Worm (Caenorhabditis elegans): Measurements from ENCODE around the gene Y37A1B.7.
A peak's percentile ranks its signal among the peaks of the same experiment; 100 is the strongest.

Y37A1B.7 gene

DNA sequence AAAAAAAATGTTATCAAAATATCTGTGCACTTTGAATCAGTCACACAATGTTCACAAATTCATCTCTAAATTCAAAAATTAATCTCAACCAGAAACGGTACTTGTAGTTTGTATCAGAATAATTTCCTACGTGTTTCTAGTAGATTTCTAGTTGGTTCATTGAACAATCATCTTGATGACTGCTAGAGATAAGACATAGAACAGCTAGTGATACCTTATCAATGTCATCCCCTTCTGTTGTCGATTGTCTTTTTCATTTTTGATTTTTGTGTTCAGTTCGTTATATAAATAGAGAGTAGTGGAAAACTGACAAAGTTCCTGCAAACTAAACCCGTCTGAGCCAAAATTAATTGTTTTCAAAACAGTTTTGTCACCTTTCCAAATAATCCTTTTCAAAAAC, 6.9 kb upstream of the Y37A1B.7 start:
- no peak for TF ChIP-seq dmd-4 (tag; optimal IDR thresholded peaks at IDR 0.05)
- TF ChIP-seq mab-5 (tag; optimal IDR thresholded peaks at IDR 0.05) = no peak
- TF ChIP-seq fos-1 (tag; optimal IDR thresholded peaks at IDR 0.05) = peak; percentile 76
- no peak for TF ChIP-seq sem-4 (tag; optimal IDR thresholded peaks at IDR 0.05)
- peak; percentile 88 for TF ChIP-seq skn-1 (tag; optimal IDR thresholded peaks at IDR 0.05)
- no peak for TF ChIP-seq mdl-1 (tag; optimal IDR thresholded peaks at IDR 0.05)
- TF ChIP-seq ZK546.5 (tag; optimal IDR thresholded peaks at IDR 0.05) = no peak
- no peak for TF ChIP-seq C34F6.9 (tag; optimal IDR thresholded peaks at IDR 0.05)
- TF ChIP-seq ama-1 (optimal IDR thresholded peaks at IDR 0.05) = no peak
- TF ChIP-seq crh-2 (tag; optimal IDR thresholded peaks at IDR 0.05) = peak; percentile 30
- TF ChIP-seq lin-39 (tag; optimal IDR thresholded peaks at IDR 0.05) = no peak
- no peak for TF ChIP-seq ztf-11 (tag; optimal IDR thresholded peaks at IDR 0.05)
- no peak for TF ChIP-seq alr-1 (tag; optimal IDR thresholded peaks at IDR 0.05)
- TF ChIP-seq lsy-2 (tag; optimal IDR thresholded peaks at IDR 0.05) = no peak
- no peak for TF ChIP-seq R02D3.7 (tag; optimal IDR thresholded peaks at IDR 0.05)
- TF ChIP-seq nhr-25 (tag; optimal IDR thresholded peaks at IDR 0.05) = no peak
- TF ChIP-seq nhr-129 (tag; optimal IDR thresholded peaks at IDR 0.05) = peak; percentile 31
- TF ChIP-seq elt-1 (tag; optimal IDR thresholded peaks at IDR 0.05) = no peak
- no peak for TF ChIP-seq nhr-23 (tag; optimal IDR thresholded peaks at IDR 0.05)

DNA sequence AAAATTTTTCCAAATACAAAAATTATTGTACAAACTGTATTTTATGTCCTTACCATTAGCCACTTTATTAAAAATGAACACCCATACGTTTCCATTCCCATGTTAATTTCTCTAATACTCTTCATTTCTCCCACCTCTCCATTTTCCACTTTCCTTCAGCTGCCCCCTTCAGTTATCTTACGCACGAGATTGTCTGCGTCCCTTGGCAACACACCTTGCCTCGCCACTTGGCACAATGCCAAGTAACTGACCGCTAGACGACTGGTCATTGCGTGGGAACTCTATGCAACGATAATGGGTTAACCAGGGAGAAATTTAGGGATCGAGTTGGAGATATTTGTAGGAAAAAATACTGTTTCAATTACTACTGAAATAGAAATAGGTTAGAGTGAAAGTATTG, 3.2 kb upstream of the Y37A1B.7 start:
- TF ChIP-seq mdl-1 (tag; optimal IDR thresholded peaks at IDR 0.05) (no peak), ceh-16 (tag; optimal IDR thresholded peaks at IDR 0.05) (no peak), mbf-1 (tag; optimal IDR thresholded peaks at IDR 0.05) (no peak), ztf-11 (tag; optimal IDR thresholded peaks at IDR 0.05) (no peak), nhr-129 (tag; optimal IDR thresholded peaks at IDR 0.05) (peak; percentile 32), C34F6.9 (tag; optimal IDR thresholded peaks at IDR 0.05) (no peak), sma-9 (GFP tag; optimal IDR thresholded peaks at IDR 0.05) (no peak), sma-9 (tag; optimal IDR thresholded peaks at IDR 0.05) (no peak), nhr-77 (tag; optimal IDR thresholded peaks at IDR 0.05) (no peak), lin-39 (tag; optimal IDR thresholded peaks at IDR 0.05) (no peak)

DNA sequence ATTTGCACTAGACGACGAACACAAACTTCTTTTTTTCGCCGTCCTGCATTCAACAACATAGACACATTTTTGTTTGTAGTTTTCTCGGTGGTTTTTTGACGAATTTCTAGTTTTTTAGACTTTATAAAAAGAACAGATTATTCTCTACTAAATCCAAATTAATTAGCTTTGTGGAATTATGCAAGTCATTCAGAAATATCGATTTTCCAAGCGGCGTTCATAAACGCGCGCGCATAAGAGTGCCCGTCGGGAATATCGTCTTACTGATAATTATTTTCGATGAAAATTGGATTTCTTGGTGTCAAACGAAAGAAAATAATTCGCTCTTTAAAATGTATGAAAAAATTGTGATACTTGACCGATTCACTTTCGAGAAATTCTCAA, 9.0 kb downstream of the Y37A1B.7 start:
- no peak for TF ChIP-seq lin-11 (tag; optimal IDR thresholded peaks at IDR 0.05)
- no peak for TF ChIP-seq ceh-82 (tag; optimal IDR thresholded peaks at IDR 0.05)
- TF ChIP-seq ztf-1 (GFP tag; conservative IDR thresholded peaks at IDR 0.05) = no peak
- no peak for TF ChIP-seq nhr-21 (tag; optimal IDR thresholded peaks at IDR 0.05)
- no peak for TF ChIP-seq nhr-237 (tag; optimal IDR thresholded peaks at IDR 0.05)
- TF ChIP-seq blmp-1 (tag; optimal IDR thresholded peaks at IDR 0.05; ENCODE audit: insufficient read depth) = no peak
- no peak for TF ChIP-seq nhr-10 (tag; optimal IDR thresholded peaks at IDR 0.05)
- no peak for TF ChIP-seq unc-55 (GFP tag; optimal IDR thresholded peaks at IDR 0.05)
- TF ChIP-seq sma-3 (GFP tag; optimal IDR thresholded peaks at IDR 0.05) = no peak
- no peak for TF ChIP-seq lin-39 (tag; optimal IDR thresholded peaks at IDR 0.05)
- no peak for TF ChIP-seq fos-1 (tag; optimal IDR thresholded peaks at IDR 0.05)

- TF ChIP-seq unc-39 (tag; optimal IDR thresholded peaks at IDR 0.05) (peak; percentile 49), mdl-1 (tag; optimal IDR thresholded peaks at IDR 0.05) (peak; percentile 87), blmp-1 (tag; optimal IDR thresholded peaks at IDR 0.05; ENCODE audit: insufficient read depth) (no peak), peb-1 (tag; optimal IDR thresholded peaks at IDR 0.05) (peak; percentile 66), nhr-23 (tag; optimal IDR thresholded peaks at IDR 0.05) (no peak), nhr-10 (tag; optimal IDR thresholded peaks at IDR 0.05) (peak; percentile 19), lsy-2 (tag; optimal IDR thresholded peaks at IDR 0.05) (peak; percentile 28 to 65), skn-1 (tag; optimal IDR thresholded peaks at IDR 0.05) (no peak), sma-3 (GFP tag; optimal IDR thresholded peaks at IDR 0.05) (peak; percentile 68), nhr-12 (tag; optimal IDR thresholded peaks at IDR 0.05) (no peak), nhr-6 (tag; optimal IDR thresholded peaks at IDR 0.05) (peak; percentile 42), zag-1 (tag; optimal IDR thresholded peaks at IDR 0.05) (peak; percentile 80), sem-4 (tag; optimal IDR thresholded peaks at IDR 0.05) (peak; percentile 77), nhr-237 (tag; optimal IDR thresholded peaks at IDR 0.05) (peak; percentile 35), nhr-11 (tag; optimal IDR thresholded peaks at IDR 0.05) (peak; percentile 20), nhr-77 (tag; optimal IDR thresholded peaks at IDR 0.05) (no peak), nhr-21 (tag; optimal IDR thresholded peaks at IDR 0.05) (peak; percentile 71), ZK546.5 (tag; optimal IDR thresholded peaks at IDR 0.05) (no peak), fos-1 (tag; optimal IDR thresholded peaks at IDR 0.05) (peak; percentile 77), nhr-25 (tag; optimal IDR thresholded peaks at IDR 0.05) (peak; percentile 83), ceh-82 (tag; optimal IDR thresholded peaks at IDR 0.05) (peak; percentile 66), ztf-1 (GFP tag; conservative IDR thresholded peaks at IDR 0.05) (0 out of 2 replicates have a peak, but pooled peaks have one; percentile 33), mbf-1 (tag; optimal IDR thresholded peaks at IDR 0.05) (no peak), ztf-4 (tag; optimal IDR thresholded peaks at IDR 0.05) (no peak), ama-1 (optimal IDR thresholded peaks at IDR 0.05) (peak; percentile 100), snpc-4 (tag; optimal IDR thresholded peaks at IDR 0.05) (no peak), alr-1 (tag; optimal IDR thresholded peaks at IDR 0.05) (no peak), C34F6.9 (tag; optimal IDR thresholded peaks at IDR 0.05) (peak; percentile 42), unc-62 (GFP tag; optimal IDR thresholded peaks at IDR 0.05) (peak; percentile 68), gmeb-1 (tag; optimal IDR thresholded peaks at IDR 0.05) (peak; percentile 48), F13H6.1 (tag; optimal IDR thresholded peaks at IDR 0.05) (no peak), nhr-129 (tag; optimal IDR thresholded peaks at IDR 0.05) (peak; percentile 96)
Observed at ce11 chrIV:14033752-14034570, 9.6 kb downstream of the Y37A1B.7 start.

Measured in whole organism, L2 larva.